Fruit fly (Drosophila melanogaster) whole organism, embryonic: Measurements from ENCODE around the gene CG10064.
A peak's percentile ranks its signal among the peaks of the same experiment; 100 is the strongest.

Experiments used
- ATbp ChIP-seq: fragments of 200-800 bp; sonication (Bioruptor generic); optimal IDR thresholded peaks from 2 replicates; lab custom pipeline; 2017; ENCODE audit warnings: missing biosample characterization, mild to moderate bottlenecking, missing genetic modification characterization, missing genetic modification reagents
- Antp ChIP-seq: fragments of 200-800 bp; sonication (Bioruptor generic); optimal IDR thresholded peaks from 3 replicates; lab custom pipeline; 2016; ENCODE audit warnings: missing biosample characterization, missing genetic modification characterization
- Bgb ChIP-seq: fragments of 200-800 bp; sonication (Bioruptor generic); IDR thresholded peaks from 2 replicates; pipeline ENCODE4 v1.3.6; 2022; ENCODE audit warnings: missing biosample characterization, missing genetic modification characterization; ENCODE audit not compliant: partially characterized antibody
- Blimp-1 ChIP-seq: fragments of 200-800 bp; sonication (Bioruptor generic); optimal IDR thresholded peaks from 3 replicates; lab custom pipeline; 2018; ENCODE audit warnings: missing biosample characterization, missing genetic modification characterization, mild to moderate bottlenecking, moderate library complexity, missing genetic modification reagents
- CG14014 ChIP-seq: fragments of 200-800 bp; sonication (Bioruptor generic); IDR thresholded peaks from 2 replicates; pipeline ENCODE4 v1.3.6; 2022; ENCODE audit warnings: missing biosample characterization, missing genetic modification characterization
- CG14441 ChIP-seq: fragments of 200-800 bp; sonication (Bioruptor generic); IDR thresholded peaks from 2 replicates; pipeline ENCODE4 v1.3.6; 2022; ENCODE audit warnings: missing biosample characterization, missing genetic modification characterization
- CG15269 ChIP-seq: fragments of 200-800 bp; sonication (Bioruptor generic); optimal IDR thresholded peaks from 2 replicates; lab custom pipeline; 2018; ENCODE audit warnings: missing biosample characterization, mild to moderate bottlenecking, missing genetic modification characterization, moderate library complexity
- CG15601 ChIP-seq: fragments of 200-800 bp; sonication (Bioruptor generic); optimal IDR thresholded peaks from 3 replicates; lab custom pipeline; 2019; ENCODE audit warnings: missing biosample characterization, mild to moderate bottlenecking, missing genetic modification characterization, moderate library complexity
- CG16863 ChIP-seq: fragments of 200-800 bp; sonication (Bioruptor generic); optimal IDR thresholded peaks from 3 replicates; lab custom pipeline; 2016; ENCODE audit warnings: missing biosample characterization, missing genetic modification characterization
- CG33213 ChIP-seq: fragments of 200-800 bp; sonication (Bioruptor generic); optimal IDR thresholded peaks from 3 replicates; lab custom pipeline; 2016; ENCODE audit warnings: missing biosample characterization, missing genetic modification characterization
- CG33557 ChIP-seq: fragments of 200-800 bp; sonication (Bioruptor generic); optimal IDR thresholded peaks from 2 replicates; lab custom pipeline; 2019; ENCODE audit warnings: missing biosample characterization, mild to moderate bottlenecking, missing genetic modification characterization, moderate library complexity
- CG5953 ChIP-seq: fragments of 200-800 bp; sonication (Bioruptor generic); IDR thresholded peaks from 2 replicates; pipeline ENCODE4 v1.3.6; 2022; ENCODE audit warnings: missing biosample characterization, missing genetic modification characterization
- CG8089 ChIP-seq: fragments of 200-800 bp; sonication (Bioruptor generic); optimal IDR thresholded peaks from 3 replicates; lab custom pipeline; 2016; ENCODE audit warnings: missing biosample characterization, missing genetic modification characterization
- CG8944 ChIP-seq: fragments of 200-800 bp; sonication (Bioruptor generic); optimal IDR thresholded peaks from 3 replicates; lab custom pipeline; 2016; ENCODE audit warnings: missing biosample characterization, missing genetic modification characterization
- CG9609 ChIP-seq: fragments of 200-800 bp; sonication (Bioruptor generic); optimal IDR thresholded peaks from 3 replicates; lab custom pipeline; 2016; ENCODE audit warnings: missing biosample characterization, missing genetic modification characterization
- CoRest ChIP-seq: fragments of 200-800 bp; sonication (Bioruptor generic); optimal IDR thresholded peaks from 3 replicates; lab custom pipeline; 2018; ENCODE audit warnings: missing biosample characterization, mild to moderate bottlenecking, missing genetic modification characterization, moderate library complexity
- D19A ChIP-seq: fragments of 200-800 bp; optimal IDR thresholded peaks from 3 replicates; lab custom pipeline; 2019; ENCODE audit warnings: missing biosample characterization, mild to moderate bottlenecking, missing genetic modification characterization, moderate library complexity
- Dfd ChIP-seq, 2 experiments: fragments of >200 bp; optimal IDR thresholded peaks; 2 replicates each; lab custom pipeline; 2017; ENCODE audit warnings: missing biosample characterization in 2 of 2, missing genetic modification characterization in 2 of 2
- Dref ChIP-seq: fragments of 200-800 bp; sonication (Bioruptor generic); IDR thresholded peaks from 2 replicates; pipeline ENCODE4 v1.3.6; 2022; ENCODE audit warnings: missing biosample characterization, missing genetic modification characterization
- H15 ChIP-seq: fragments of 200-800 bp; sonication (Bioruptor generic); IDR thresholded peaks from 3 replicates; pipeline ENCODE4 v1.3.6; 2022; ENCODE audit warnings: missing biosample characterization, missing genetic modification characterization
- Hr39 ChIP-seq: fragments of >200 bp; optimal IDR thresholded peaks from 2 replicates; lab custom pipeline; 2017
- Mad ChIP-seq: fragments of 200-800 bp; sonication (Bioruptor generic); optimal IDR thresholded peaks from 2 replicates; lab custom pipeline; 2016; ENCODE audit warnings: missing biosample characterization, missing genetic modification characterization
- Meics ChIP-seq: fragments of 200-800 bp; sonication (Bioruptor generic); optimal IDR thresholded peaks from 2 replicates; lab custom pipeline; 2017; ENCODE audit warnings: missing biosample characterization, mild to moderate bottlenecking, missing genetic modification characterization
- Myb ChIP-seq: fragments of 200-800 bp; sonication (Bioruptor generic); optimal IDR thresholded peaks from 2 replicates; lab custom pipeline; 2016; ENCODE audit warnings: missing biosample characterization, missing genetic modification characterization
- NFAT ChIP-seq: fragments of 200-800 bp; sonication (Bioruptor generic); IDR thresholded peaks from 2 replicates; pipeline ENCODE4 v1.3.6; 2022; ENCODE audit warnings: missing biosample characterization, missing genetic modification characterization
- Sry-δ ChIP-seq: fragments of 200-800 bp; sonication (Bioruptor generic); optimal IDR thresholded peaks from 2 replicates; lab custom pipeline; 2016; ENCODE audit warnings: missing biosample characterization, missing genetic modification characterization
- Ssrp ChIP-seq: fragments of 200-800 bp; sonication (Bioruptor generic); optimal IDR thresholded peaks from 2 replicates; lab custom pipeline; 2018; ENCODE audit warnings: missing biosample characterization, mild to moderate bottlenecking, missing genetic modification characterization, moderate library complexity
- Trl ChIP-seq, 3 experiments: fragments of >200 bp in 2 of 3; fragments of 200-800 bp in 1 of 3; sonication (Bioruptor generic) in 1 of 3; optimal IDR thresholded peaks; 2 replicates in 1 of 3; 3 replicates in 2 of 3; lab custom pipeline; 2016 to 2017; ENCODE audit warnings: missing biosample characterization in 1 of 3, missing genetic modification characterization in 1 of 3
- Xbp1 ChIP-seq: fragments of 200-800 bp; sonication (Bioruptor generic); optimal IDR thresholded peaks from 3 replicates; lab custom pipeline; 2016; ENCODE audit warnings: missing biosample characterization, mild to moderate bottlenecking, missing genetic modification characterization
- Xrp1 ChIP-seq: fragments of 200-800 bp; sonication (Bioruptor generic); IDR thresholded peaks from 2 replicates; pipeline ENCODE4 v1.3.6; 2022; ENCODE audit warnings: missing biosample characterization, missing genetic modification characterization
- ac ChIP-seq: fragments of 200-800 bp; sonication (Bioruptor generic); optimal IDR thresholded peaks from 3 replicates; lab custom pipeline; 2017; ENCODE audit warnings: missing biosample characterization, mild to moderate bottlenecking, missing genetic modification characterization
- amos ChIP-seq: fragments of 200-800 bp; sonication (Bioruptor generic); IDR thresholded peaks from 2 replicates; pipeline ENCODE4 v1.3.6; 2022; ENCODE audit warnings: missing biosample characterization, missing genetic modification characterization; ENCODE audit not compliant: partially characterized antibody
- bcd ChIP-seq: fragments of 200-800 bp; sonication (Bioruptor generic); optimal IDR thresholded peaks from 2 replicates; lab custom pipeline; 2017; ENCODE audit warnings: missing biosample characterization, mild to moderate bottlenecking, missing genetic modification characterization
- cato ChIP-seq: fragments of 200-800 bp; sonication (Bioruptor generic); optimal IDR thresholded peaks from 2 replicates; lab custom pipeline; 2016; ENCODE audit warnings: missing biosample characterization, missing genetic modification characterization, borderline replicate concordance
- caup ChIP-seq: fragments of 200-800 bp; sonication (Bioruptor generic); optimal IDR thresholded peaks from 3 replicates; lab custom pipeline; 2017; ENCODE audit warnings: missing biosample characterization, mild to moderate bottlenecking, missing genetic modification characterization, moderate library complexity; ENCODE audit not compliant: severe bottlenecking
- chinmo ChIP-seq: fragments of 200-800 bp; sonication (Bioruptor generic); IDR thresholded peaks from 4 replicates; pipeline ENCODE4 v1.3.6; 2022; ENCODE audit warnings: missing biosample characterization, missing genetic modification characterization; ENCODE audit not compliant: partially characterized antibody
- esg ChIP-seq: fragments of 200-800 bp; sonication (Bioruptor generic); conservative IDR thresholded peaks from 2 replicates; pipeline ENCODE4 v1.3.6; 2022; ENCODE audit warnings: missing biosample characterization, missing genetic modification characterization
- fru ChIP-seq: fragments of >200 bp; optimal IDR thresholded peaks from 2 replicates; lab custom pipeline; 2017
- gcm ChIP-seq: fragments of 200-800 bp; sonication (Bioruptor generic); optimal IDR thresholded peaks from 2 replicates; lab custom pipeline; 2019; ENCODE audit warnings: missing biosample characterization, mild to moderate bottlenecking, missing genetic modification characterization, moderate library complexity
- hkb ChIP-seq, 2 experiments: fragments of 200-800 bp in 1 of 2; fragments of >200 bp in 1 of 2; sonication (Bioruptor generic) in 1 of 2; IDR thresholded peaks in 1 of 2; optimal IDR thresholded peaks in 1 of 2; 2 replicates each; pipeline versions ENCODE4 v1.3.6 to Lab custom; 2017 to 2022; ENCODE audit warnings: missing biosample characterization in 1 of 2, missing genetic modification characterization in 1 of 2
- odd ChIP-seq: fragments of 200-800 bp; sonication (Bioruptor generic); optimal IDR thresholded peaks from 2 replicates; lab custom pipeline; 2017; ENCODE audit warnings: missing biosample characterization, mild to moderate bottlenecking, missing genetic modification characterization
- peb ChIP-seq: fragments of 200-800 bp; sonication (Bioruptor generic); IDR thresholded peaks from 2 replicates; pipeline ENCODE4 v1.3.6; 2022; ENCODE audit warnings: missing biosample characterization, missing genetic modification characterization
- phol ChIP-seq: fragments of 200-800 bp; sonication (Bioruptor generic); optimal IDR thresholded peaks from 3 replicates; lab custom pipeline; 2018; ENCODE audit warnings: missing biosample characterization, mild to moderate bottlenecking, missing genetic modification characterization, moderate library complexity
- ro ChIP-seq: fragments of 200-800 bp; sonication (Bioruptor generic); IDR thresholded peaks from 2 replicates; pipeline ENCODE4 v1.3.6; 2022; ENCODE audit warnings: missing biosample characterization, missing genetic modification characterization
- run ChIP-seq: fragments of 200-800 bp; sonication (Bioruptor generic); optimal IDR thresholded peaks from 3 replicates; lab custom pipeline; 2018; ENCODE audit warnings: missing biosample characterization, mild to moderate bottlenecking, missing genetic modification characterization
- sob ChIP-seq: fragments of 200-800 bp; sonication (Bioruptor generic); IDR thresholded peaks from 2 replicates; pipeline ENCODE4 v1.3.6; 2022; ENCODE audit warnings: missing biosample characterization, missing genetic modification characterization
- tgo ChIP-seq: fragments of 200-800 bp; sonication (Bioruptor generic); IDR thresholded peaks from 3 replicates; pipeline ENCODE4 v1.3.6; 2022; ENCODE audit warnings: missing biosample characterization, missing genetic modification characterization
- tio ChIP-seq: fragments of 200-800 bp; sonication (Bioruptor generic); optimal IDR thresholded peaks from 2 replicates; lab custom pipeline; 2017; ENCODE audit warnings: missing biosample characterization, missing genetic modification characterization, inconsistent platforms
- toy ChIP-seq: fragments of 200-800 bp; sonication (Bioruptor generic); IDR thresholded peaks from 2 replicates; pipeline ENCODE4 v1.3.6; 2022; ENCODE audit warnings: missing biosample characterization, missing genetic modification characterization
- tup ChIP-seq: fragments of 200-800 bp; sonication (Bioruptor generic); optimal IDR thresholded peaks from 2 replicates; lab custom pipeline; 2016; ENCODE audit warnings: missing biosample characterization, mild to moderate bottlenecking, missing genetic modification characterization, moderate library complexity
- zen ChIP-seq: fragments of 200-800 bp; sonication (Bioruptor generic); optimal IDR thresholded peaks from 3 replicates; lab custom pipeline; 2018; ENCODE audit warnings: missing biosample characterization, mild to moderate bottlenecking, missing genetic modification characterization, moderate library complexity

The CG10064 gene

dm6 chr3L:6981823-6982222 is 14.1 kb upstream of the CG10064 start (continued):
- TF ChIP-seq caup (no peak), CG5953 (GFP tag; lab: Robert Waterston, UW) (no peak), Trl (optimal IDR thresholded peaks at IDR 0.05; lab: Kevin White, UChicago) (no peak), Trl (GFP tag; optimal IDR thresholded peaks at IDR 0.05; lab: Kevin White, UChicago) (peak; percentile 52), D19A (tag; lab: Kevin White, UChicago) (peak; percentile 43), CG15269 (tag; lab: Kevin White, UChicago) (peak; percentile 23), Myb (GFP tag; lab: Kevin White, UChicago) (no peak), sob (GFP tag; lab: Robert Waterston, UW) (no peak), ac (GFP tag; lab: Kevin White, UChicago) (peak; percentile 66), Meics (no peak), H15 (GFP tag; lab: Robert Waterston, UW) (no peak), fru (lab: Kevin White, UChicago) (no peak), NFAT (GFP tag; lab: Robert Waterston, UW) (no peak), Hr39 (lab: Kevin White, UChicago) (no peak), chinmo (no peak), Dfd (GFP tag; optimal IDR thresholded peaks at IDR 0.05; lab: Kevin White, UChicago) (no peak), CG15601 (tag; lab: Kevin White, UChicago) (peak; percentile 15), bcd (GFP tag; lab: Kevin White, UChicago) (peak; percentile 38), CG8089 (GFP tag; lab: Kevin White, UChicago) (no peak), Sry-δ (GFP tag; lab: Kevin White, UChicago) (peak; percentile 11), ro (GFP tag; lab: Robert Waterston, UW) (no peak), toy (GFP tag; lab: Robert Waterston, UW) (no peak), Mad (no peak), tgo (GFP tag; lab: Robert Waterston, UW) (no peak), amos (GFP tag; lab: Robert Waterston, UW) (no peak), Bgb (GFP tag; lab: Robert Waterston, UW) (no peak), Ssrp (tag; lab: Kevin White, UChicago) (peak; percentile 68), esg (GFP tag; lab: Robert Waterston, UW) (no peak), phol (tag; lab: Kevin White, UChicago) (peak; percentile 66), CG14014 (no peak), CoRest (tag; lab: Kevin White, UChicago) (peak; percentile 71), odd (GFP tag; lab: Kevin White, UChicago) (peak; percentile 25), tio (peak; percentile 59), run (tag; lab: Kevin White, UChicago) (no peak), CG33213 (GFP tag; lab: Kevin White, UChicago) (no peak), peb (GFP tag; lab: Robert Waterston, UW) (0 out of 2 replicates have a peak, but pooled peaks have one; percentile 17), tup (GFP tag; lab: Kevin White, UChicago) (no peak), CG33557 (GFP tag; lab: Kevin White, UChicago) (peak; percentile 70), Xbp1 (GFP tag; lab: Kevin White, UChicago) (peak; percentile 38), ATbp (peak; percentile 9), hkb (optimal IDR thresholded peaks at IDR 0.05; lab: Kevin White, UChicago) (no peak), hkb (GFP tag; IDR thresholded peaks at IDR 0.05; lab: Robert Waterston, UW) (0 out of 2 replicates have a peak, but pooled peaks have one; percentile 29), CG9609 (GFP tag; lab: Kevin White, UChicago) (no peak), zen (tag; lab: Kevin White, UChicago) (peak; percentile 76), cato (GFP tag; lab: Kevin White, UChicago) (peak; percentile 13), Dref (GFP tag; lab: Robert Waterston, UW) (no peak), gcm (GFP tag; lab: Kevin White, UChicago) (no peak), CG16863 (no peak), Blimp-1 (GFP tag; lab: Kevin White, UChicago) (peak; percentile 43), Antp (GFP tag; lab: Kevin White, UChicago) (peak; percentile 43), CG14441 (no peak), CG8944 (GFP tag; lab: Kevin White, UChicago) (no peak), Xrp1 (GFP tag; lab: Robert Waterston, UW) (peak; percentile 61)
